Fruit fly (Drosophila melanogaster) whole organism, embryonic: Measurements from ENCODE around the gene CG11858.

Experiments used
- BEAF-32 ChIP-seq: fragments of 200-800 bp; sonication (Bioruptor generic); optimal IDR thresholded peaks from 3 replicates; lab custom pipeline; 2017; ENCODE audit warnings: missing biosample characterization, missing genetic modification characterization, mild to moderate bottlenecking, moderate library complexity, missing genetic modification reagents
- Bdp1 ChIP-seq: fragments of 200-800 bp; sonication (Bioruptor generic); optimal IDR thresholded peaks from 3 replicates; lab custom pipeline; 2016; ENCODE audit warnings: missing biosample characterization, missing genetic modification characterization
- CG11085 ChIP-seq: fragments of 200-800 bp; sonication (Bioruptor generic); IDR thresholded peaks from 2 replicates; pipeline ENCODE4 v1.3.6; 2022; ENCODE audit warnings: missing biosample characterization, missing genetic modification characterization
- CG11695 ChIP-seq: fragments of 200-800 bp; sonication (Bioruptor generic); IDR thresholded peaks from 3 replicates; pipeline ENCODE4 v1.3.6; 2022; ENCODE audit warnings: missing biosample characterization, missing genetic modification characterization
- CG12659 ChIP-seq: fragments of 200-800 bp; sonication (Bioruptor generic); optimal IDR thresholded peaks from 3 replicates; lab custom pipeline; 2017; ENCODE audit warnings: mild to moderate bottlenecking, missing biosample characterization, missing genetic modification reagents, missing genetic modification characterization
- CG12769 ChIP-seq: fragments of 200-800 bp; sonication (Bioruptor generic); optimal IDR thresholded peaks from 2 replicates; lab custom pipeline; 2019; ENCODE audit warnings: missing biosample characterization, mild to moderate bottlenecking, missing genetic modification characterization, moderate library complexity
- CG13775 ChIP-seq: fragments of 200-800 bp; sonication (Bioruptor generic); optimal IDR thresholded peaks from 3 replicates; lab custom pipeline; 2017; ENCODE audit warnings: missing biosample characterization, mild to moderate bottlenecking, missing genetic modification characterization
- CG15073 ChIP-seq: fragments of 200-800 bp; sonication (Bioruptor generic); optimal IDR thresholded peaks from 2 replicates; lab custom pipeline; 2016; ENCODE audit warnings: missing biosample characterization, missing genetic modification characterization
- CG17568 ChIP-seq: fragments of 200-800 bp; sonication (Bioruptor generic); optimal IDR thresholded peaks from 2 replicates; lab custom pipeline; 2018; ENCODE audit warnings: missing biosample characterization, mild to moderate bottlenecking, missing genetic modification characterization, moderate library complexity
- CG30020 ChIP-seq: fragments of 200-800 bp; optimal IDR thresholded peaks from 2 replicates; lab custom pipeline; 2019; ENCODE audit warnings: missing biosample characterization, mild to moderate bottlenecking, missing genetic modification characterization, moderate library complexity
- CG31441 ChIP-seq: fragments of 200-800 bp; sonication (Bioruptor generic); IDR thresholded peaks from 2 replicates; pipeline ENCODE4 v1.3.6; 2022; ENCODE audit warnings: missing biosample characterization, missing genetic modification characterization
- CG32772 ChIP-seq: fragments of 200-800 bp; sonication (Bioruptor generic); IDR thresholded peaks from 2 replicates; pipeline ENCODE4 v1.3.6; 2022; ENCODE audit warnings: missing biosample characterization, missing genetic modification characterization
- CG33213 ChIP-seq: fragments of 200-800 bp; sonication (Bioruptor generic); optimal IDR thresholded peaks from 3 replicates; lab custom pipeline; 2016; ENCODE audit warnings: missing biosample characterization, missing genetic modification characterization
- CG4707 ChIP-seq: fragments of 200-800 bp; sonication (Bioruptor generic); optimal IDR thresholded peaks from 2 replicates; lab custom pipeline; 2018; ENCODE audit warnings: missing biosample characterization, mild to moderate bottlenecking, missing genetic modification characterization, moderate library complexity
- CG7271 ChIP-seq: fragments of 200-800 bp; sonication (Bioruptor generic); optimal IDR thresholded peaks from 2 replicates; lab custom pipeline; 2018; ENCODE audit warnings: missing biosample characterization, mild to moderate bottlenecking, missing genetic modification characterization, moderate library complexity
- CG7357 ChIP-seq: fragments of 200-800 bp; sonication (Bioruptor generic); IDR thresholded peaks from 3 replicates; pipeline ENCODE4 v1.3.6; 2022; ENCODE audit warnings: missing biosample characterization, missing genetic modification characterization
- CG7372 ChIP-seq: fragments of 200-800 bp; sonication (Bioruptor generic); IDR thresholded peaks from 2 replicates; pipeline ENCODE4 v1.3.6; 2022; ENCODE audit warnings: missing biosample characterization, missing genetic modification characterization
- CG7928 ChIP-seq: fragments of 200-800 bp; sonication (Bioruptor generic); optimal IDR thresholded peaks from 2 replicates; lab custom pipeline; 2017; ENCODE audit warnings: missing biosample characterization, mild to moderate bottlenecking, missing genetic modification characterization
- CG8478 ChIP-seq: fragments of >200 bp; optimal IDR thresholded peaks from 2 replicates; lab custom pipeline; 2018
- CG9876 ChIP-seq: fragments of 200-800 bp; sonication (Bioruptor generic); optimal IDR thresholded peaks from 2 replicates; lab custom pipeline; 2016; ENCODE audit warnings: missing biosample characterization, missing genetic modification characterization
- Fer3 ChIP-seq: fragments of 200-800 bp; sonication (Bioruptor generic); optimal IDR thresholded peaks from 2 replicates; lab custom pipeline; 2018; ENCODE audit warnings: missing biosample characterization, mild to moderate bottlenecking, missing genetic modification characterization, moderate library complexity
- HLH3B ChIP-seq: fragments of 200-800 bp; sonication (Bioruptor generic); IDR thresholded peaks from 2 replicates; pipeline ENCODE4 v1.3.6; 2022; ENCODE audit warnings: missing biosample characterization, missing genetic modification characterization
- Hr3 ChIP-seq: fragments of 200-800 bp; sonication (Bioruptor generic); optimal IDR thresholded peaks from 3 replicates; lab custom pipeline; 2016; ENCODE audit warnings: missing biosample characterization, missing genetic modification characterization
- Hr39 ChIP-seq: fragments of >200 bp; optimal IDR thresholded peaks from 2 replicates; lab custom pipeline; 2017
- Meics ChIP-seq: fragments of 200-800 bp; sonication (Bioruptor generic); optimal IDR thresholded peaks from 2 replicates; lab custom pipeline; 2017; ENCODE audit warnings: missing biosample characterization, mild to moderate bottlenecking, missing genetic modification characterization
- NFAT ChIP-seq: fragments of 200-800 bp; sonication (Bioruptor generic); IDR thresholded peaks from 2 replicates; pipeline ENCODE4 v1.3.6; 2022; ENCODE audit warnings: missing biosample characterization, missing genetic modification characterization
- Sry-β ChIP-seq: fragments of 200-800 bp; sonication (Bioruptor generic); optimal IDR thresholded peaks from 2 replicates; lab custom pipeline; 2018; ENCODE audit warnings: missing biosample characterization, mild to moderate bottlenecking, missing genetic modification characterization, moderate library complexity
- Vsx1 ChIP-seq: fragments of 200-800 bp; sonication (Bioruptor generic); optimal IDR thresholded peaks from 2 replicates; lab custom pipeline; 2017; ENCODE audit warnings: missing biosample characterization, mild to moderate bottlenecking, missing genetic modification characterization, missing genetic modification reagents
- amos ChIP-seq: fragments of 200-800 bp; sonication (Bioruptor generic); IDR thresholded peaks from 2 replicates; pipeline ENCODE4 v1.3.6; 2022; ENCODE audit warnings: missing biosample characterization, missing genetic modification characterization; ENCODE audit not compliant: partially characterized antibody
- aop ChIP-seq: fragments of 200-800 bp; sonication (Bioruptor generic); IDR thresholded peaks from 2 replicates; pipeline ENCODE4 v1.3.6; 2022; ENCODE audit warnings: missing biosample characterization, missing genetic modification characterization
- ase ChIP-seq: fragments of 200-800 bp; sonication (Bioruptor generic); IDR thresholded peaks from 3 replicates; pipeline ENCODE4 v1.3.6; 2022; ENCODE audit warnings: missing biosample characterization, missing genetic modification characterization
- bab2 ChIP-seq: fragments of 200-800 bp; sonication (Bioruptor generic); optimal IDR thresholded peaks from 2 replicates; lab custom pipeline; 2016; ENCODE audit warnings: missing biosample characterization, missing genetic modification characterization
- bsh ChIP-seq, 2 experiments: fragments of 200-800 bp; sonication (Bioruptor generic); optimal IDR thresholded peaks; 2 replicates each; lab custom pipeline; 2017 to 2018; ENCODE audit warnings: mild to moderate bottlenecking in 2 of 2, missing biosample characterization in 2 of 2, missing genetic modification characterization in 2 of 2, moderate library complexity in 1 of 2
- emc ChIP-seq: fragments of 200-800 bp; sonication (Bioruptor generic); optimal IDR thresholded peaks from 2 replicates; lab custom pipeline; 2016; ENCODE audit warnings: missing biosample characterization, missing genetic modification characterization
- esg ChIP-seq: fragments of 200-800 bp; sonication (Bioruptor generic); conservative IDR thresholded peaks from 2 replicates; pipeline ENCODE4 v1.3.6; 2022; ENCODE audit warnings: missing biosample characterization, missing genetic modification characterization
- ftz-f1 ChIP-seq: fragments of 200-800 bp; sonication (Bioruptor generic); optimal IDR thresholded peaks from 2 replicates; lab custom pipeline; 2016; ENCODE audit warnings: missing biosample characterization, missing genetic modification characterization
- fu2 ChIP-seq: fragments of 200-800 bp; sonication (Bioruptor generic); optimal IDR thresholded peaks from 2 replicates; lab custom pipeline; 2016; ENCODE audit warnings: missing biosample characterization, missing genetic modification characterization
- grn ChIP-seq: fragments of 200-800 bp; sonication (Bioruptor generic); optimal IDR thresholded peaks from 3 replicates; lab custom pipeline; 2017; ENCODE audit warnings: missing biosample characterization, missing genetic modification characterization
- gt ChIP-seq: fragments of 200-800 bp; sonication (Bioruptor generic); IDR thresholded peaks from 2 replicates; pipeline ENCODE4 v1.3.6; 2022; ENCODE audit warnings: missing biosample characterization, missing genetic modification characterization
- ham ChIP-seq: fragments of 200-800 bp; sonication (Bioruptor generic); IDR thresholded peaks from 2 replicates; pipeline ENCODE4 v1.3.6; 2022; ENCODE audit warnings: missing biosample characterization, missing genetic modification characterization
- jing ChIP-seq: fragments of 200-800 bp; sonication (Bioruptor generic); optimal IDR thresholded peaks from 2 replicates; lab custom pipeline; 2018; ENCODE audit warnings: missing biosample characterization, mild to moderate bottlenecking, missing genetic modification characterization
- p53 ChIP-seq: fragments of 200-800 bp; sonication (Bioruptor generic); optimal IDR thresholded peaks from 2 replicates; lab custom pipeline; 2016; ENCODE audit warnings: missing biosample characterization, missing genetic modification characterization
- peb ChIP-seq: fragments of 200-800 bp; sonication (Bioruptor generic); IDR thresholded peaks from 2 replicates; pipeline ENCODE4 v1.3.6; 2022; ENCODE audit warnings: missing biosample characterization, missing genetic modification characterization
- repo ChIP-seq: fragments of 200-800 bp; sonication (Bioruptor generic); optimal IDR thresholded peaks from 2 replicates; lab custom pipeline; 2016; ENCODE audit warnings: missing biosample characterization, missing genetic modification characterization
- sim ChIP-seq: fragments of 200-800 bp; sonication (Bioruptor generic); IDR thresholded peaks from 2 replicates; pipeline ENCODE4 v1.3.6; 2022; ENCODE audit warnings: missing biosample characterization, missing genetic modification characterization
- stc ChIP-seq: fragments of 200-800 bp; sonication (Bioruptor generic); IDR thresholded peaks from 2 replicates; pipeline ENCODE4 v1.3.6; 2022; ENCODE audit warnings: missing biosample characterization, missing genetic modification characterization
- tap ChIP-seq: fragments of 200-800 bp; optimal IDR thresholded peaks from 3 replicates; lab custom pipeline; 2019; ENCODE audit warnings: missing biosample characterization, mild to moderate bottlenecking, missing genetic modification characterization, moderate library complexity
- tup ChIP-seq: fragments of 200-800 bp; sonication (Bioruptor generic); optimal IDR thresholded peaks from 2 replicates; lab custom pipeline; 2016; ENCODE audit warnings: missing biosample characterization, mild to moderate bottlenecking, missing genetic modification characterization, moderate library complexity
- vvl ChIP-seq: fragments of 200-800 bp; sonication (Bioruptor generic); IDR thresholded peaks from 2 replicates; pipeline ENCODE4 v1.3.6; 2022; ENCODE audit warnings: missing biosample characterization, missing genetic modification characterization
- wek ChIP-seq: fragments of 200-800 bp; sonication (Bioruptor generic); optimal IDR thresholded peaks from 3 replicates; lab custom pipeline; 2018; ENCODE audit warnings: missing biosample characterization, mild to moderate bottlenecking, missing genetic modification characterization, moderate library complexity
- zen ChIP-seq: fragments of 200-800 bp; sonication (Bioruptor generic); optimal IDR thresholded peaks from 3 replicates; lab custom pipeline; 2018; ENCODE audit warnings: missing biosample characterization, mild to moderate bottlenecking, missing genetic modification characterization, moderate library complexity

Gene CG11858

DNA sequence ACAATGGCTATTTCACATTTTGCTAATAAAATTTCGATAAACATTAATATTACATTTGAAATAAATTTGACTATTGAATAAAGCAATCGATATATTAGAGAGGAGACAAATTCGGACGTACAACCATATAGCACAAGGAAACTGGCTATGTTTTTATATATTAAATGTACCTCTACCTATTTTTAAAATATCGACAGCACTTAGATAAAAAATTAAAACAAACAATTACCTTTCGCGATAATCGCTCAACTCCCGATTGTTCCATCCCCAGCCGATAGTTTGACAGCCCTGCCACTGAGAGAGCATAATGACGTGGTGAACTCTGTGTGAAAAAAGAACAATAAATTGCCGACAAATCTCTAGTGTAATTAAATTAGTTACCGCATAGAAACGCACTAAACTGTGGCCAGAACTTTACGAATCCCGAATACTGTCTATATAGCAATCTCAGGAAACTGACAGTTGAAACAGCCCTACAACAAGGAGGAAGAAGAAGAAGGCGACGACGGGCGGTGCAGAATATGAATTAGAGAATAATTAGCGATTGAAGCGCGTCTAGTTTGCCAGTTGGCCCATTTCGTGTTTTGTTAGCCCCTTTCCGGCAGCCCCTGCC is 3.8 kb upstream of the CG11858 start, which contains the start of gene CG11857 (continued):
- TF ChIP-seq Vsx1 (GFP tag; lab: Kevin White, UChicago) (peak; percentile 88), CG32772 (GFP tag; lab: Robert Waterston, UW) (peak; percentile 99), CG7372 (GFP tag; lab: Robert Waterston, UW) (peak; percentile 99), gt (GFP tag; lab: Robert Waterston, UW) (peak; percentile 98), amos (GFP tag; lab: Robert Waterston, UW) (peak; percentile 98), bsh (GFP tag; optimal IDR thresholded peaks at IDR 0.05; lab: Kevin White, UChicago) (peak; percentile 69 to 98), zen (peak; percentile 99), ftz-f1 (GFP tag; lab: Kevin White, UChicago) (peak; percentile 91), repo (GFP tag; lab: Kevin White, UChicago) (peak; percentile 95), CG4707 (GFP tag; lab: Kevin White, UChicago) (peak; percentile 82), CG17568 (GFP tag; lab: Kevin White, UChicago) (no peak), CG7271 (tag; lab: Kevin White, UChicago) (peak; percentile 95), stc (GFP tag; lab: Robert Waterston, UW) (peak; percentile 98), CG15073 (GFP tag; lab: Kevin White, UChicago) (peak; percentile 80), jing (GFP tag; lab: Kevin White, UChicago) (peak; percentile 94), ase (GFP tag; lab: Robert Waterston, UW) (peak; percentile 99), vvl (peak; percentile 99), emc (peak; percentile 94), Meics (peak; percentile 96), grn (GFP tag; lab: Kevin White, UChicago) (peak; percentile 79), sim (GFP tag; lab: Robert Waterston, UW) (peak; percentile 95), CG12769 (tag; lab: Kevin White, UChicago) (peak; percentile 98), tup (GFP tag; lab: Kevin White, UChicago) (peak; percentile 94), ham (peak; percentile 96), peb (GFP tag; lab: Robert Waterston, UW) (peak; percentile 98), CG11695 (peak; percentile 96), Hr3 (GFP tag; lab: Kevin White, UChicago) (peak; percentile 99), CG13775 (GFP tag; lab: Kevin White, UChicago) (peak; percentile 98), Fer3 (tag; lab: Kevin White, UChicago) (peak; percentile 98), NFAT (GFP tag; lab: Robert Waterston, UW) (peak; percentile 99), CG8478 (no peak), tap (tag; lab: Kevin White, UChicago) (peak; percentile 95), CG30020 (tag; lab: Kevin White, UChicago) (peak; percentile 92), bab2 (GFP tag; lab: Kevin White, UChicago) (peak; percentile 98), CG7928 (GFP tag; lab: Kevin White, UChicago) (peak; percentile 98), Sry-β (GFP tag; lab: Kevin White, UChicago) (peak; percentile 78), Hr39 (lab: Kevin White, UChicago) (no peak), CG9876 (GFP tag; lab: Kevin White, UChicago) (peak; percentile 96), esg (GFP tag; lab: Robert Waterston, UW) (peak; percentile 99), p53 (GFP tag; lab: Kevin White, UChicago) (peak; percentile 93), fu2 (GFP tag; lab: Kevin White, UChicago) (peak; percentile 97), BEAF-32 (peak; percentile 100), Bdp1 (GFP tag; lab: Kevin White, UChicago) (peak; percentile 93), aop (peak; percentile 96), HLH3B (GFP tag; lab: Robert Waterston, UW) (peak; percentile 98), CG12659 (GFP tag; lab: Kevin White, UChicago) (peak; percentile 99), CG31441 (GFP tag; lab: Robert Waterston, UW) (peak; percentile 96), wek (GFP tag; lab: Kevin White, UChicago) (peak; percentile 79), CG7357 (GFP tag; lab: Robert Waterston, UW) (peak; percentile 95), CG33213 (GFP tag; lab: Kevin White, UChicago) (peak; percentile 97), CG11085 (peak; percentile 99)
